Fruit fly (Drosophila melanogaster): Measurements from ENCODE around the gene CG10920.
A peak's percentile ranks its signal among the peaks of the same experiment; 100 is the strongest.

The CG10920 gene

dm6 chrX:7901153-7902038, 47.4 kb upstream of the CG10920 start, which contains the start of the genes RpS6 and bys (continued):
- TF ChIP-seq CG2116 (GFP tag; optimal IDR thresholded peaks at IDR 0.05) (peak; percentile 91), CG4730 (GFP tag; IDR thresholded peaks at IDR 0.05) (peak; percentile 20; the same call in 1 of the 2 replicates), CG8944 (GFP tag; optimal IDR thresholded peaks at IDR 0.05) (peak; percentile 32), pfk (GFP tag; optimal IDR thresholded peaks at IDR 0.05) (peak; percentile 57), cad (GFP tag; optimal IDR thresholded peaks at IDR 0.05) (no peak), gt (GFP tag; IDR thresholded peaks at IDR 0.05) (no peak), zfh1 (GFP tag; IDR thresholded peaks at IDR 0.05) (peak; percentile 69), CG14050 (GFP tag; IDR thresholded peaks at IDR 0.05) (no peak; the same call in 2 of the 3 replicates), wek (GFP tag; optimal IDR thresholded peaks at IDR 0.05) (peak; percentile 33), gsb (GFP tag; IDR thresholded peaks at IDR 0.05) (peak; percentile 31), tll (GFP tag; optimal IDR thresholded peaks at IDR 0.05) (no peak), run (tag; optimal IDR thresholded peaks at IDR 0.05) (peak; percentile 7), CG31365 (tag; optimal IDR thresholded peaks at IDR 0.05) (peak; percentile 6), CG18262 (tag; optimal IDR thresholded peaks at IDR 0.05) (peak; percentile 30), D (optimal IDR thresholded peaks at IDR 0.05) (no peak), D (GFP tag; optimal IDR thresholded peaks at IDR 0.05) (peak; percentile 10), twi (tag; optimal IDR thresholded peaks at IDR 0.05) (no peak), tio (GFP tag; optimal IDR thresholded peaks at IDR 0.05) (no peak), rib (GFP tag; IDR thresholded peaks at IDR 0.05) (peak; percentile 60; the same call in 1 of the 2 replicates), Oli (tag; optimal IDR thresholded peaks at IDR 0.05) (peak; percentile 33), croc (GFP tag; conservative IDR thresholded peaks at IDR 0.05) (no peak), Nf-YA (GFP tag; IDR thresholded peaks at IDR 0.05) (no peak), kni (GFP tag; optimal IDR thresholded peaks at IDR 0.05) (peak; percentile 30), Dad (GFP tag; optimal IDR thresholded peaks at IDR 0.05) (no peak), ac (GFP tag; optimal IDR thresholded peaks at IDR 0.05) (peak; percentile 46), cas (GFP tag; IDR thresholded peaks at IDR 0.05) (no peak), Ssrp (tag; optimal IDR thresholded peaks at IDR 0.05) (no peak), h (optimal IDR thresholded peaks at IDR 0.05) (no peak), oc (tag; optimal IDR thresholded peaks at IDR 0.05) (no peak), p53 (GFP tag; optimal IDR thresholded peaks at IDR 0.05) (peak; percentile 21), CG1024 (GFP tag; IDR thresholded peaks at IDR 0.05) (no peak), CG3726 (GFP tag; IDR thresholded peaks at IDR 0.05) (0 out of 3 replicates have a peak, but pooled peaks have one; percentile 23), CG8765 (GFP tag; IDR thresholded peaks at IDR 0.05) (0 out of 2 replicates have a peak, but pooled peaks have one; percentile 23), Sin3A (optimal IDR thresholded peaks at IDR 0.05) (peak; percentile 21), ab (GFP tag; optimal IDR thresholded peaks at IDR 0.05) (no peak), Adf1 (GFP tag; IDR thresholded peaks at IDR 0.05) (no peak), CG11696 (GFP tag; IDR thresholded peaks at IDR 0.05) (no peak), toy (GFP tag; IDR thresholded peaks at IDR 0.05) (no peak), sr (GFP tag; IDR thresholded peaks at IDR 0.05) (0 out of 3 replicates have a peak, but pooled peaks have one; percentile 37), Pdp1 (GFP tag; optimal IDR thresholded peaks at IDR 0.05) (peak; percentile 15 to 42), Taf1 (GFP tag; IDR thresholded peaks at IDR 0.05) (no peak; the same call in 1 of the 2 replicates), CG12071 (GFP tag; optimal IDR thresholded peaks at IDR 0.05) (peak; percentile 55), sob (GFP tag; IDR thresholded peaks at IDR 0.05) (peak; percentile 73), psq (GFP tag; optimal IDR thresholded peaks at IDR 0.05) (no peak), CG10462 (GFP tag; optimal IDR thresholded peaks at IDR 0.05) (no peak), Drgx (GFP tag; IDR thresholded peaks at IDR 0.05) (peak; percentile 49), slbo (GFP tag; IDR thresholded peaks at IDR 0.05) (peak; percentile 81), CG3407 (GFP tag; optimal IDR thresholded peaks at IDR 0.05) (no peak), Hr78 (GFP tag; optimal IDR thresholded peaks at IDR 0.05) (no peak), CG5953 (GFP tag; IDR thresholded peaks at IDR 0.05) (0 out of 2 replicates have a peak, but pooled peaks have one; percentile 8)
